Worm (Caenorhabditis elegans) whole organism, midembryonic: Measurements from ENCODE around the gene die-1.

Experiments used
- T22C8.4 ChIP-seq: fragments of 200-800 bp; sonication (Bioruptor generic); IDR thresholded peaks from 2 replicates; pipeline ENCODE4 v1.3.6; 2022; ENCODE audit warnings: missing genetic modification characterization, missing compliant biosample characterization
- cog-1 ChIP-seq: sonication (generic microtip); optimal IDR thresholded peaks from 2 replicates; lab custom pipeline; 2016; ENCODE audit warnings: missing genetic modification characterization, missing compliant biosample characterization
- flt-1 ChIP-seq: fragments of 200-800 bp; sonication (Bioruptor generic); IDR thresholded peaks from 2 replicates; pipeline ENCODE4 v1.3.6; 2022; ENCODE audit warnings: missing genetic modification characterization, missing compliant biosample characterization
- klf-2 ChIP-seq: fragments of 200-800 bp; sonication (Bioruptor generic); conservative IDR thresholded peaks from 2 replicates; pipeline ENCODE4 v1.3.6; 2022; ENCODE audit warnings: missing genetic modification reagents, missing genetic modification characterization, missing compliant biosample characterization
- med-1 ChIP-seq: sonication (generic microtip); optimal IDR thresholded peaks from 2 replicates; lab custom pipeline; 2017; ENCODE audit warnings: missing genetic modification characterization, mild to moderate bottlenecking, missing compliant biosample characterization, antibody characterized with exemption, missing genetic modification reagents; ENCODE audit not compliant: insufficient read depth
- ref-1 ChIP-seq: fragments of 200-800 bp; sonication (Bioruptor generic); conservative IDR thresholded peaks from 2 replicates; pipeline ENCODE4 v1.3.6; 2022; ENCODE audit warnings: missing genetic modification reagents, missing genetic modification characterization, missing compliant biosample characterization
- tab-1 ChIP-seq: fragments of 200-800 bp; sonication (Bioruptor generic); IDR thresholded peaks from 2 replicates; pipeline ENCODE4 v1.3.6; 2022; ENCODE audit warnings: missing genetic modification characterization, missing compliant biosample characterization
- ztf-23 ChIP-seq: fragments of 200-800 bp; sonication (Bioruptor generic); IDR thresholded peaks from 2 replicates; pipeline ENCODE4 v1.3.6; 2022; ENCODE audit warnings: missing genetic modification reagents, missing genetic modification characterization, missing compliant biosample characterization
- ztf-29 ChIP-seq: fragments of 200-800 bp; sonication (Bioruptor generic); IDR thresholded peaks from 2 replicates; pipeline ENCODE4 v1.3.6; 2022; ENCODE audit warnings: missing genetic modification reagents, missing genetic modification characterization, missing compliant biosample characterization

die-1 gene

DNA sequence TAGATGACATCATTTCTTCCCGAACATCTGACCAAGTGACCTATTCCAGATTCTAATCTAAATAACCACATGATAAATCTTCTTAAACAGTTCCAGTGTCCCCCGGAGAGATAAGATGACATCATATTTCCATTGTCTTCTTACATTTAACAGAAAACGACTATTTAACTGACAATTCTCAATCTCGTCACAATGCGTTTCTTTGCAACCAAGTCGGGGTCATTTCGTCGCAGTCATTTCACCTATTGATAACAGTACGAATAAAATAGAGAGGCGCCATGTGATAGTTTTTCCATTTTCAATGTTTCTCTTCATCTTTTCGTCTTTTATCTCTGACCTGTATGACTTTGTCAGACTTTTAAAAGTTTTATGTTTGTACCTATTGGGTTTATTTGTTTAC lies 38.7 kb downstream of the die-1 start:
- no peak for TF ChIP-seq ref-1 (GFP tag; lab: Robert Waterston, UW)
- no peak for TF ChIP-seq T22C8.4 (GFP tag; lab: Robert Waterston, UW)
- no peak for TF ChIP-seq klf-2 (GFP tag; lab: Robert Waterston, UW)
- no peak for TF ChIP-seq ztf-23 (GFP tag; lab: Robert Waterston, UW)
- no peak for TF ChIP-seq med-1 (GFP tag; lab: Kevin White, UChicago)
- TF ChIP-seq tab-1, result no peak
- TF ChIP-seq flt-1 (GFP tag; lab: Robert Waterston, UW), result no peak
- TF ChIP-seq ztf-29, result no peak
- TF ChIP-seq cog-1, result no peak

DNA sequence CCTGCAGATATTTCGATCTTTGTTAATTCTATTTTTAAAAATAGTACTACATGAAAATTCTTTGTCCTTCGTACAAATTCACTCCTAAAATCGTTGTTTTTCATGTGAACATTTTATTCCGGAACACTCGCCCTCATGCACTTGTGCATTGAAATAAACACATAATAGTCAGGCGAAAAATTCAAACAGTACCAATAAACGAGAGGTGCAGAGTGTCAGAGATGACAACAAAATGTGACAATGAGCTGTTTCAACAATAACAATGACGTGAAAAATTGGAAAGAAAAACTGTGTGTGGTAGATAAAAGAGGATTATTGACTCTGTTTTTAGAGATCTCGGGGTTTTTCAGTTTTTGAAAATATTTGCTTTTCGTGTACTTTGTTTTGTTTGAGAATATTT lies 39.5 kb downstream of the die-1 start, which contains the start of gene F52H3.6:
Gene F52H3.6, minus strand, starts transcription at position 228 of the 400 bp plus-strand sequence.
- TF ChIP-seq T22C8.4 (GFP tag; lab: Robert Waterston, UW), result no peak
- no peak for TF ChIP-seq ztf-29
- no peak for TF ChIP-seq flt-1 (GFP tag; lab: Robert Waterston, UW)
- TF ChIP-seq klf-2 (GFP tag; lab: Robert Waterston, UW), result no peak

ce11 chrII:10025059-10025458 lies 42.7 kb downstream of the die-1 start:
- no peak for TF ChIP-seq ref-1 (GFP tag; lab: Robert Waterston, UW)
- TF ChIP-seq T22C8.4 (GFP tag; lab: Robert Waterston, UW), result no peak
- TF ChIP-seq tab-1, result no peak
- no peak for TF ChIP-seq ztf-23 (GFP tag; lab: Robert Waterston, UW)
- TF ChIP-seq flt-1 (GFP tag; lab: Robert Waterston, UW), result no peak
- no peak for TF ChIP-seq med-1 (GFP tag; lab: Kevin White, UChicago)
- TF ChIP-seq ztf-29, result no peak
- no peak for TF ChIP-seq klf-2 (GFP tag; lab: Robert Waterston, UW)
- no peak for TF ChIP-seq cog-1

- TF ChIP-seq ztf-23 (GFP tag; lab: Robert Waterston, UW), result no peak
- TF ChIP-seq T22C8.4 (GFP tag; lab: Robert Waterston, UW), result no peak
- TF ChIP-seq flt-1 (GFP tag; lab: Robert Waterston, UW), result no peak
- TF ChIP-seq ref-1 (GFP tag; lab: Robert Waterston, UW), result no peak
- TF ChIP-seq tab-1, result no peak
These were observed 46.0 kb downstream of the die-1 start for ce11 chrII:10021749-10022148.

ce11 chrII:10019669-10020068 lies 48.0 kb downstream of the die-1 start:
- TF ChIP-seq med-1 (GFP tag; lab: Kevin White, UChicago) (no peak), ref-1 (GFP tag; lab: Robert Waterston, UW) (no peak), klf-2 (GFP tag; lab: Robert Waterston, UW) (no peak), ztf-29 (no peak), tab-1 (no peak), ztf-23 (GFP tag; lab: Robert Waterston, UW) (no peak), flt-1 (GFP tag; lab: Robert Waterston, UW) (no peak), cog-1 (no peak), T22C8.4 (GFP tag; lab: Robert Waterston, UW) (no peak)

DNA sequence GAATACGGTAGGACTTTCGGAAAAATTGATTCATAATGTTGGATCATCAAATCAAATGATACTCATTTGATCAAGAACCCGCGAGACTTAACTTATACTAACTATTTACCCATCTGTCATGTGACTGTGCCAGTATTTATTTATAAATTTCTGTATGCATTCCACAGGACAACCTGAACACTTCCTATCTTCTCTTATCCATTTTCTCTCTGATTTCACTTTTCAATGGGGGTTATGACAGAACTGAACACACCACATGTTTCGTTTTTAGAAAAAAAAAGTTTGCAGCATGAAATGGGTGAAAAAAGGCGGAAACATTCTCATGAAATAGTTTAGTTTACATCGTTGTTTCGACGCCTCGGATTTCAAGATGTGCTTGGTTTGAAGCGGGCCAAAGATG lies 50.2 kb downstream of the die-1 start:
- TF ChIP-seq tab-1 (no peak), ztf-29 (no peak), ztf-23 (GFP tag; lab: Robert Waterston, UW) (no peak)

DNA sequence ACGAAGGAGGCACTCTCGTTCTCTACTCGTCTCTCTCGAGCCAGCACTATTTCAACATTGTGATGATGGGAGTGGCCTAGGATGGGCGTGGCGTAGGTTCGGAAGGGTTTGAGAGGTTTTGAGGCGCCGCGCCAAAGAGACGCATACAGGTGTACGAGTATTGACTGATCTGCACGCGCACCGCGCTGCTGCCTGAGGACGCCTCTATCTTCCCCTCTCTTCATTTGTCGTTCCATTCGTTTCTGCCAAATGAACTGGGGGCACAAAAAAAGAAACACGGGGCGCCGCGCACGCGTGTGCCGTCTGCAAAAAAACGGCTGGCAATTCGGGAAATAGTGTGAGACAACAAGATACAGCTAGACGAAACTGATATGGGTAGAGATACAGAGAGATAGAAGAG lies 51.7 kb downstream of the die-1 start, which contains the start of gene lec-2:
Gene lec-2, minus strand, starts transcription at position 171 of the 400 bp plus-strand sequence.
- no peak for TF ChIP-seq med-1 (GFP tag; lab: Kevin White, UChicago)
- TF ChIP-seq ref-1 (GFP tag; lab: Robert Waterston, UW), result no peak
- no peak for TF ChIP-seq ztf-29
- no peak for TF ChIP-seq ztf-23 (GFP tag; lab: Robert Waterston, UW)
- no peak for TF ChIP-seq klf-2 (GFP tag; lab: Robert Waterston, UW)
- no peak for TF ChIP-seq cog-1
- TF ChIP-seq T22C8.4 (GFP tag; lab: Robert Waterston, UW), result no peak
- TF ChIP-seq flt-1 (GFP tag; lab: Robert Waterston, UW), result no peak
- TF ChIP-seq tab-1, result no peak

ce11 chrII:10014384-10014783 lies 53.3 kb downstream of the die-1 start:
- no peak for TF ChIP-seq klf-2 (GFP tag; lab: Robert Waterston, UW)
- TF ChIP-seq flt-1 (GFP tag; lab: Robert Waterston, UW), result no peak
- no peak for TF ChIP-seq ztf-29
- no peak for TF ChIP-seq med-1 (GFP tag; lab: Kevin White, UChicago)
- TF ChIP-seq tab-1, result no peak
- no peak for TF ChIP-seq ref-1 (GFP tag; lab: Robert Waterston, UW)
- no peak for TF ChIP-seq cog-1
- no peak for TF ChIP-seq T22C8.4 (GFP tag; lab: Robert Waterston, UW)
- no peak for TF ChIP-seq ztf-23 (GFP tag; lab: Robert Waterston, UW)

ce11 chrII:10012490-10012889 lies 55.2 kb downstream of the die-1 start:
- TF ChIP-seq ztf-23 (GFP tag; lab: Robert Waterston, UW) (no peak), cog-1 (no peak), T22C8.4 (GFP tag; lab: Robert Waterston, UW) (no peak)

DNA sequence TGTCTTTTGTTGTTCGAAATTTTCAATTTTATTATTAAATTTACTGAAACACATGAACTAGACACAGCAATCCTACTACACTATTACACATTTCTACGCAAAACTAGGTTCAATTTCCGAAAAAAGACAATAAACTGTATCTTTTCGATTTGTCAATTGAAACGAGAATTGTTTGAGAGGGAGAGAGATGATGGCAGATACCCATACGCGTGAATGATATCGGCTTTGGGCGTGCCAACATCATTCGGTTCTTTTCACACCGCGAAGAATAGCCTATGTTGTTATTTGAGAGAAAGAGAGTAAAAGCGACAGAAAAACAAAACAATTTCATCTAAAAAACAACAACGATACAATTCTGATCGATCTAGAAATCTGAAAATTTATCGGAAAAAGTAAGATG lies 56.0 kb downstream of the die-1 start:
- TF ChIP-seq ref-1 (GFP tag; lab: Robert Waterston, UW) (no peak), ztf-29 (no peak), ztf-23 (GFP tag; lab: Robert Waterston, UW) (no peak), cog-1 (no peak), med-1 (GFP tag; lab: Kevin White, UChicago) (no peak), T22C8.4 (GFP tag; lab: Robert Waterston, UW) (no peak), klf-2 (GFP tag; lab: Robert Waterston, UW) (no peak), tab-1 (no peak), flt-1 (GFP tag; lab: Robert Waterston, UW) (no peak)
